Fruit fly (Drosophila melanogaster): Measurements from ENCODE around the gene CG31517.

CG31517 gene

DNA sequence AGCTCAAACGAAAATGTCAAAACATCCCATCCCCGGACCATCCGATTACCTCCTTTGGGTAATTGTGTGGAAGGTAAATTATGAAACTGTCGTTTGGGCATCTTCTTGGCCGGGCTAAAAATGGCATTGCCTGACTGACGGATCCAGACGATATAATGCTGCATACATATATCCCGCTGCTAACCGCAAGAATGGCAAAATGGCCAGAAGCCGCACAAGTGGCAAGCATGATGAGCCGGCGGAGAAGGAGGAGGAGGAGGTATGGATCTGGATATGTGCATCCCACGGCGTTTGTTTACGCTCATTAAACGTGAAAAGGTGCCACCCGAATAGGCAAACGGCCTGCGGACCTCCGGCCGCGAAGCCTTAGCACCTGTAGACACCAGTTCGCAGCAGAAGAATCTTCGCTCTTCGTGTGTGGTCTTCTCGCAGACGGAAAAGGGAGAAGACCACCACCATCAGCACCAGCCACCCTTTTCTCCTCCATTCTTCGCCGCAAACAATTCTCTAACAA lies 40.8 kb downstream of the CG31517 start:
- TF ChIP-seq h (optimal IDR thresholded peaks at IDR 0.05) (no peak), insv (optimal IDR thresholded peaks at IDR 0.05) (no peak), psq (optimal IDR thresholded peaks at IDR 0.05) (no peak), Sin3A (optimal IDR thresholded peaks at IDR 0.05) (no peak), Myc (optimal IDR thresholded peaks at IDR 0.05) (no peak), ttk (optimal IDR thresholded peaks at IDR 0.05) (no peak)

- no peak for TF ChIP-seq ttk (optimal IDR thresholded peaks at IDR 0.05)
- no peak for TF ChIP-seq psq (optimal IDR thresholded peaks at IDR 0.05)
- no peak for TF ChIP-seq Myc (optimal IDR thresholded peaks at IDR 0.05)
- TF ChIP-seq insv (optimal IDR thresholded peaks at IDR 0.05), result no peak
Observed at dm6 chr3R:13989453-13989852, 41.2 kb downstream of the CG31517 start.

DNA sequence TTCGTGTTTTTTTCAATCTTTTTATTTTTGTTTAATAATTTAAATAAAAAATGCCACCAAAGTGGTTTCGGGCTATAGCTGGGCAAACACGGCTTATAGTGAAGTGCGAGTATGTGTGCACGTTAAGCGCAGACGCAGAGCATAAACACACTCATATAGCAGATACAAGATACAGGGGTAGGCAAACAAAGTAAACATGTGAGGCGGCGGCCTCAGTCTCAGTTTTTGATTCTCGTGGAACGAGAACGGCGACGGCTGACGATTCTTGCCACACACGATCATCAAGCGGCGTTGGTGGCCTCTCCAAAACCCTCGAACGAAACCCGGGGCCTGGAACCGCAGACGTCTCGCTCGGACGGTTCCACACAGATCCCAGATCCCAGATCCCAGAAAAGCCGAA lies 41.9 kb downstream of the CG31517 start:
- no peak for TF ChIP-seq psq (optimal IDR thresholded peaks at IDR 0.05)
- TF ChIP-seq h (optimal IDR thresholded peaks at IDR 0.05), result no peak
- no peak for TF ChIP-seq insv (optimal IDR thresholded peaks at IDR 0.05)
- TF ChIP-seq Myc (optimal IDR thresholded peaks at IDR 0.05), result no peak
- TF ChIP-seq ttk (optimal IDR thresholded peaks at IDR 0.05), result no peak
- no peak for TF ChIP-seq Sin3A (optimal IDR thresholded peaks at IDR 0.05)

dm6 chr3R:13992126-13992535 lies 43.9 kb downstream of the CG31517 start:
- TF ChIP-seq Sin3A (optimal IDR thresholded peaks at IDR 0.05), result no peak
- TF ChIP-seq h (optimal IDR thresholded peaks at IDR 0.05), result no peak
- TF ChIP-seq Myc (optimal IDR thresholded peaks at IDR 0.05), result no peak
- TF ChIP-seq insv (optimal IDR thresholded peaks at IDR 0.05), result no peak

dm6 chr3R:13995426-13995825 lies 47.2 kb downstream of the CG31517 start:
- no peak for TF ChIP-seq ttk (optimal IDR thresholded peaks at IDR 0.05)
- TF ChIP-seq psq (optimal IDR thresholded peaks at IDR 0.05), result no peak
- no peak for TF ChIP-seq Sin3A (optimal IDR thresholded peaks at IDR 0.05)
- no peak for TF ChIP-seq Myc (optimal IDR thresholded peaks at IDR 0.05)
- TF ChIP-seq insv (optimal IDR thresholded peaks at IDR 0.05), result no peak
- TF ChIP-seq h (optimal IDR thresholded peaks at IDR 0.05), result no peak

dm6 chr3R:13995933-13996332 lies 47.7 kb downstream of the CG31517 start:
- TF ChIP-seq psq (optimal IDR thresholded peaks at IDR 0.05), result no peak
- TF ChIP-seq Sin3A (optimal IDR thresholded peaks at IDR 0.05), result no peak
- TF ChIP-seq insv (optimal IDR thresholded peaks at IDR 0.05), result no peak
- no peak for TF ChIP-seq Myc (optimal IDR thresholded peaks at IDR 0.05)
- no peak for TF ChIP-seq ttk (optimal IDR thresholded peaks at IDR 0.05)
- TF ChIP-seq h (optimal IDR thresholded peaks at IDR 0.05), result no peak

DNA sequence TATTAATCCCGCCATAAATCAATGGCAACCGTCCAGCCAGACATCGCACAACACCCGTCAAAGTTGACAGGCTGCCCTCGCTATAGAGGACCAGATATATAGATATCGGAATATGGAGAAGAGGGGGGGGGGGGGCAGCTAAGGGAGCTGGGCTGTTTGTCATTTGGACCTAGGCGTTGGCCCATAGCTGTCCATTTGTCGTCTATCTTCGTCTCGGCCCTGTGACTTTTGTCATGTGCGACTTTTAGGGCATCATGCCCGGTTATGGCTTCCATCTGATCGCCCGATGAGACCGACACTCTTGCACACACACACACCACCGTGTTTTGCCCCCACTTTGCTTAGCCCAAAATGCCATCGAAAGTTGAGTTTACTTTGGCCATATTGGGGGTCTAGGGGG lies 49.5 kb downstream of the CG31517 start:
- TF ChIP-seq Myc (optimal IDR thresholded peaks at IDR 0.05), result no peak
- TF ChIP-seq ttk (optimal IDR thresholded peaks at IDR 0.05), result no peak

DNA sequence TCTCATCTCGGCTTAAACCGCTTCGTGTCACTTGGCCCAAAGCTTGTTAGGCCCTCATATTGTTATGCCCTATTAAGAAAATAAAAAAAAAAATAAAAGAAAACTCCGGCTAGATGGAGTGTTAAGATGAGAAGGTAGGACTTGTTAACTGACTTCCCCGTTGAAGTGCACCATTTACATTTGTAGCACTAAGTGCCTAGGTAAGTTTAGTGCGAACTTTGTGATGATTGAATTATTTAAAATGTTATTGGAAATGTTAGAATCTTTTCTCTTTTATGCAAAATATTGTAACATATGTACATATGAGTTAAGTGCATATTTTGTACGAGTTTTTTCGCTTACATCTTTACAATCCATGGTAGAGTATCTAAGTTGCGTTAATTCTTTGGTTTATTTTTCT lies 49.9 kb downstream of the CG31517 start:
- TF ChIP-seq h (optimal IDR thresholded peaks at IDR 0.05), result no peak
- TF ChIP-seq psq (optimal IDR thresholded peaks at IDR 0.05), result no peak
- TF ChIP-seq insv (optimal IDR thresholded peaks at IDR 0.05), result no peak
- no peak for TF ChIP-seq Sin3A (optimal IDR thresholded peaks at IDR 0.05)
- no peak for TF ChIP-seq Myc (optimal IDR thresholded peaks at IDR 0.05)
- no peak for TF ChIP-seq ttk (optimal IDR thresholded peaks at IDR 0.05)

DNA sequence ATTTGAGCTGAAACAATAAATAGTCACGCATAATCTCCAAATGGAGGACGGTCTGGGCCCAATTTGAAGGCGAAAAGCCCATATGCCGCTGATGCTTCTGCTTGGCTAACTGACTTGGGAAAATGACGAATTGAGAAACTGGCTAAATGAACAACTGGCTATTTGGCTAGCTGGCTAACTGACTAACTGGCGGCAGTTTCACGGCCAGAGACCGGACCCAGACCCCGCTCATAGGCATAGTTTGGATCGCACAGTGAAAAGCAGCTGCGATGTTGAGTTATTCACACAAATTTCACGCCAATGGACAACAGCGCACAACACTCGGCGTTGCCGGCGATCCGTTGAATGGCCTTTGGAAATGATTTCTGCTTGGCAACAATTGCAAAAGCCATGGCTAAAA lies 50.4 kb downstream of the CG31517 start:
- TF ChIP-seq ttk (optimal IDR thresholded peaks at IDR 0.05) (no peak), insv (optimal IDR thresholded peaks at IDR 0.05) (no peak), h (optimal IDR thresholded peaks at IDR 0.05) (no peak), Sin3A (optimal IDR thresholded peaks at IDR 0.05) (no peak), psq (optimal IDR thresholded peaks at IDR 0.05) (no peak), Myc (optimal IDR thresholded peaks at IDR 0.05) (no peak)
